Worm (Caenorhabditis elegans) whole organism, young adult: ENCODE measurements around the gene K08F11.1.
A peak's percentile ranks its signal among the peaks of the same experiment; 100 is the strongest.

Experiments
- B0261.1 ChIP-seq: sonication (generic microtip); optimal IDR thresholded peaks from 2 replicates; lab custom pipeline; 2016; ENCODE audit warnings: mild to moderate bottlenecking, missing genetic modification characterization, moderate library complexity, missing compliant biosample characterization
- B0336.3 ChIP-seq: fragments of 200-800 bp; sonication (Bioruptor generic); IDR thresholded peaks from 2 replicates; pipeline ENCODE4 v1.3.6; 2022; ENCODE audit warnings: missing genetic modification characterization, missing compliant biosample characterization
- C06A6.2 ChIP-seq: fragments of 200-800 bp; sonication (Bioruptor generic); conservative IDR thresholded peaks from 2 replicates; pipeline ENCODE4 v1.3.6; 2022; ENCODE audit warnings: missing genetic modification characterization, missing compliant biosample characterization
- C17E4.6 ChIP-seq: fragments of 200-800 bp; sonication (Bioruptor generic); IDR thresholded peaks from 2 replicates; pipeline ENCODE4 v1.3.6; 2022; ENCODE audit warnings: missing genetic modification reagents, missing genetic modification characterization, missing compliant biosample characterization
- F39B2.1 ChIP-seq: fragments of 200-800 bp; sonication (Bioruptor generic); IDR thresholded peaks from 2 replicates; pipeline ENCODE4 v1.3.6; 2022; ENCODE audit warnings: missing genetic modification reagents, missing genetic modification characterization, missing compliant biosample characterization
- F49E8.2 ChIP-seq: sonication (generic microtip); optimal IDR thresholded peaks from 3 replicates; lab custom pipeline; 2017; ENCODE audit warnings: missing genetic modification characterization, mild to moderate bottlenecking, missing compliant biosample characterization, antibody characterized with exemption, moderate library complexity; ENCODE audit not compliant: insufficient read depth
- F52B5.7 ChIP-seq: sonication (generic microtip); optimal IDR thresholded peaks from 2 replicates; lab custom pipeline; 2016; ENCODE audit warnings: mild to moderate bottlenecking, missing genetic modification characterization, missing compliant biosample characterization
- F55B11.4 ChIP-seq: sonication (generic microtip); optimal IDR thresholded peaks from 2 replicates; lab custom pipeline; 2016; ENCODE audit warnings: missing compliant biosample characterization, missing genetic modification characterization, borderline replicate concordance; ENCODE audit not compliant: insufficient read depth
- F57A8.1 ChIP-seq: fragments of 200-800 bp; sonication (Bioruptor generic); optimal IDR thresholded peaks from 2 replicates; lab custom pipeline; 2018; ENCODE audit warnings: mild to moderate bottlenecking, missing genetic modification characterization, moderate library complexity, missing compliant biosample characterization
- K11D2.4 ChIP-seq: fragments of 200-800 bp; sonication (Bioruptor generic); IDR thresholded peaks from 2 replicates; pipeline ENCODE4 v1.3.6; 2022; ENCODE audit warnings: missing genetic modification reagents, missing genetic modification characterization, missing compliant biosample characterization
- K12H6.12 ChIP-seq: fragments of 200-800 bp; sonication (Bioruptor generic); optimal IDR thresholded peaks from 2 replicates; lab custom pipeline; 2018; ENCODE audit warnings: mild to moderate bottlenecking, missing genetic modification characterization, missing compliant biosample characterization
- Y95B8A.8 ChIP-seq: fragments of 200-800 bp; sonication (Bioruptor generic); IDR thresholded peaks from 2 replicates; pipeline ENCODE4 v1.3.6; 2022; ENCODE audit warnings: missing genetic modification reagents, missing genetic modification characterization, missing compliant biosample characterization
- athp-1 ChIP-seq: sonication (generic microtip); optimal IDR thresholded peaks from 2 replicates; lab custom pipeline; 2017; ENCODE audit warnings: mild to moderate bottlenecking, missing genetic modification characterization, missing compliant biosample characterization
- attf-5 ChIP-seq: fragments of 200-800 bp; sonication (Bioruptor generic); optimal IDR thresholded peaks from 2 replicates; lab custom pipeline; 2018; ENCODE audit warnings: mild to moderate bottlenecking, missing genetic modification characterization, missing compliant biosample characterization
- attf-6 ChIP-seq: fragments of 200-800 bp; sonication (Bioruptor generic); IDR thresholded peaks from 2 replicates; pipeline ENCODE4 v1.3.6; 2022; ENCODE audit warnings: missing genetic modification reagents, missing genetic modification characterization, missing compliant biosample characterization
- bed-2 ChIP-seq: fragments of 200-800 bp; sonication (Bioruptor generic); IDR thresholded peaks from 2 replicates; pipeline ENCODE4 v1.3.6; 2022; ENCODE audit warnings: missing genetic modification reagents, missing genetic modification characterization, missing compliant biosample characterization
- ceh-27 ChIP-seq: fragments of 200-800 bp; sonication (Bioruptor generic); optimal IDR thresholded peaks from 2 replicates; lab custom pipeline; 2018; ENCODE audit warnings: mild to moderate bottlenecking, missing genetic modification characterization, moderate library complexity, missing compliant biosample characterization
- ceh-58 ChIP-seq: fragments of 200-800 bp; sonication (Bioruptor generic); IDR thresholded peaks from 2 replicates; pipeline ENCODE4 v1.3.6; 2022; ENCODE audit warnings: missing genetic modification characterization, missing compliant biosample characterization
- egl-18 ChIP-seq: fragments of 200-800 bp; sonication (Bioruptor generic); IDR thresholded peaks from 2 replicates; pipeline ENCODE4 v1.3.6; 2022; ENCODE audit warnings: missing genetic modification reagents, missing genetic modification characterization, missing compliant biosample characterization
- egl-44 ChIP-seq: fragments of 200-800 bp; sonication (Bioruptor generic); IDR thresholded peaks from 2 replicates; pipeline ENCODE4 v1.3.6; 2022; ENCODE audit warnings: missing genetic modification reagents, missing genetic modification characterization, missing compliant biosample characterization
- egrh-3 ChIP-seq: fragments of 200-800 bp; sonication (Bioruptor generic); IDR thresholded peaks from 2 replicates; pipeline ENCODE4 v1.3.6; 2022; ENCODE audit warnings: missing genetic modification reagents, missing genetic modification characterization, missing compliant biosample characterization
- ekl-4 ChIP-seq: fragments of 200-800 bp; sonication (Bioruptor generic); IDR thresholded peaks from 2 replicates; pipeline ENCODE4 v1.3.6; 2022; ENCODE audit warnings: missing genetic modification reagents, missing genetic modification characterization, missing compliant biosample characterization
- ets-4 ChIP-seq: fragments of 200-800 bp; sonication (Bioruptor generic); optimal IDR thresholded peaks from 2 replicates; lab custom pipeline; 2018; ENCODE audit warnings: mild to moderate bottlenecking, missing genetic modification characterization, missing compliant biosample characterization
- hlh-12 ChIP-seq: sonication (generic microtip); optimal IDR thresholded peaks from 2 replicates; lab custom pipeline; 2016; ENCODE audit warnings: missing genetic modification characterization, missing compliant biosample characterization
- hsf-1 ChIP-seq: fragments of 200-800 bp; sonication (Bioruptor generic); IDR thresholded peaks from 2 replicates; pipeline ENCODE4 v1.3.6; 2022; ENCODE audit warnings: missing genetic modification reagents, missing genetic modification characterization, missing compliant biosample characterization
- let-607 ChIP-seq, 2 experiments: fragments of 200-800 bp in 1 of 2; sonication (Bioruptor generic) in 1 of 2; sonication (generic microtip) in 1 of 2; optimal IDR thresholded peaks; 2 replicates each; lab custom pipeline; 2016 to 2018; ENCODE audit warnings: mild to moderate bottlenecking in 2 of 2, missing compliant biosample characterization in 2 of 2, missing genetic modification characterization in 2 of 2, moderate library complexity in 2 of 2, missing genotype in 1 of 2
- lin-26 ChIP-seq: fragments of 200-800 bp; sonication (Bioruptor generic); IDR thresholded peaks from 2 replicates; pipeline ENCODE4 v1.3.6; 2022; ENCODE audit warnings: missing genetic modification reagents, missing genetic modification characterization, missing compliant biosample characterization
- lin-35 ChIP-seq, 3 experiments: fragments of 150-350 bp in 2 of 3; sonication (generic microtip) in 1 of 3; optimal IDR thresholded peaks; 2 replicates each; lab custom pipeline; 2014 to 2018; ENCODE audit warnings: missing biosample characterization in 3 of 3, missing genetic modification characterization in 3 of 3, missing genetic modification reagents in 3 of 3
- lin-40 ChIP-seq: sonication (generic microtip); optimal IDR thresholded peaks from 2 replicates; lab custom pipeline; 2016; ENCODE audit warnings: missing genetic modification characterization, mild to moderate bottlenecking, missing compliant biosample characterization, missing genotype, missing genetic modification reagents
- lir-1 ChIP-seq: fragments of 200-800 bp; sonication (Bioruptor generic); conservative IDR thresholded peaks from 2 replicates; pipeline ENCODE4 v1.3.6; 2022; ENCODE audit warnings: missing genetic modification reagents, missing genetic modification characterization, missing compliant biosample characterization
- lsl-1 ChIP-seq: fragments of 200-800 bp; sonication (Bioruptor generic); optimal IDR thresholded peaks from 2 replicates; lab custom pipeline; 2018; ENCODE audit warnings: mild to moderate bottlenecking, missing genetic modification characterization, moderate library complexity, missing compliant biosample characterization
- madf-10 ChIP-seq: sonication (generic microtip); optimal IDR thresholded peaks from 2 replicates; lab custom pipeline; 2016; ENCODE audit warnings: mild to moderate bottlenecking, missing genetic modification characterization, missing compliant biosample characterization
- madf-3 ChIP-seq: fragments of 200-800 bp; sonication (Bioruptor generic); IDR thresholded peaks from 2 replicates; pipeline ENCODE4 v1.3.6; 2022; ENCODE audit warnings: missing genetic modification reagents, missing genetic modification characterization, missing compliant biosample characterization
- madf-6 ChIP-seq: fragments of 200-800 bp; sonication (Bioruptor generic); IDR thresholded peaks from 2 replicates; pipeline ENCODE4 v1.3.6; 2022; ENCODE audit warnings: missing genetic modification reagents, missing genetic modification characterization, missing compliant biosample characterization
- mes-4 ChIP-seq: sonication (generic microtip); optimal IDR thresholded peaks from 2 replicates; lab custom pipeline; 2016; ENCODE audit warnings: missing genotype, missing genetic modification characterization, missing compliant biosample characterization
- nfya-2 ChIP-seq: fragments of 200-800 bp; sonication (Bioruptor generic); IDR thresholded peaks from 2 replicates; pipeline ENCODE4 v1.3.6; 2022; ENCODE audit warnings: missing genetic modification reagents, missing genetic modification characterization, missing compliant biosample characterization
- nfyb-1 ChIP-seq: fragments of 200-800 bp; sonication (Bioruptor generic); IDR thresholded peaks from 2 replicates; pipeline ENCODE4 v1.3.6; 2022; ENCODE audit warnings: missing genetic modification reagents, missing genetic modification characterization, missing compliant biosample characterization
- nhr-179 ChIP-seq: sonication (generic microtip); optimal IDR thresholded peaks from 2 replicates; lab custom pipeline; 2016; ENCODE audit warnings: mild to moderate bottlenecking, missing genetic modification characterization, missing compliant biosample characterization
- repo-1 ChIP-seq: sonication (generic microtip); optimal IDR thresholded peaks from 2 replicates; lab custom pipeline; 2017; ENCODE audit warnings: mild to moderate bottlenecking, missing genetic modification characterization, missing compliant biosample characterization
- sdz-38 ChIP-seq: sonication (generic microtip); optimal IDR thresholded peaks from 2 replicates; lab custom pipeline; 2016; ENCODE audit warnings: missing genotype, missing genetic modification characterization, missing compliant biosample characterization
- snpc-1.3 ChIP-seq: sonication (generic microtip); optimal IDR thresholded peaks from 2 replicates; lab custom pipeline; 2017; ENCODE audit warnings: missing genetic modification characterization, mild to moderate bottlenecking, missing compliant biosample characterization, antibody characterized with exemption, moderate library complexity, missing genotype, missing genetic modification reagents; ENCODE audit not compliant: insufficient read depth
- somi-1 ChIP-seq: fragments of 200-800 bp; sonication (Bioruptor generic); optimal IDR thresholded peaks from 2 replicates; lab custom pipeline; 2018; ENCODE audit warnings: mild to moderate bottlenecking, missing genetic modification characterization, missing compliant biosample characterization
- sptf-2 ChIP-seq: fragments of 200-800 bp; sonication (Bioruptor generic); optimal IDR thresholded peaks from 2 replicates; lab custom pipeline; 2018; ENCODE audit warnings: mild to moderate bottlenecking, missing genetic modification characterization, missing compliant biosample characterization
- tbp1 ChIP-seq: fragments of 200-800 bp; sonication (Bioruptor generic); optimal IDR thresholded peaks from 2 replicates; lab custom pipeline; 2018; ENCODE audit warnings: mild to moderate bottlenecking, missing genetic modification characterization, missing compliant biosample characterization
- tbx-9 ChIP-seq: sonication (generic microtip); optimal IDR thresholded peaks from 2 replicates; lab custom pipeline; 2016; ENCODE audit warnings: borderline replicate concordance, missing genetic modification characterization, inconsistent platforms, missing compliant biosample characterization
- zfh-2 ChIP-seq: fragments of 200-800 bp; sonication (Bioruptor generic); conservative IDR thresholded peaks from 2 replicates; pipeline ENCODE4 v1.3.6; 2022; ENCODE audit warnings: missing genetic modification reagents, missing genetic modification characterization, missing compliant biosample characterization
- ztf-18 ChIP-seq: sonication (generic microtip); optimal IDR thresholded peaks from 2 replicates; lab custom pipeline; 2016; ENCODE audit warnings: missing genotype, mild to moderate bottlenecking, missing genetic modification characterization, missing compliant biosample characterization
- ztf-25 ChIP-seq: fragments of 200-800 bp; sonication (Bioruptor generic); IDR thresholded peaks from 2 replicates; pipeline ENCODE4 v1.3.6; 2022; ENCODE audit warnings: missing genetic modification reagents, missing genetic modification characterization, missing compliant biosample characterization

The K08F11.1 gene

ce11 chrIV:4705182-4705581 is 19.5 kb upstream of the K08F11.1 start (continued):
- TF ChIP-seq F52B5.7 (tag; lab: Kevin White, UChicago): no peak
- TF ChIP-seq hlh-12 (tag; lab: Kevin White, UChicago): no peak
- peak; percentile 64 for TF ChIP-seq lin-40
- TF ChIP-seq snpc-1.3 (tag; lab: Kevin White, UChicago): no peak
- peak; percentile 21 for TF ChIP-seq repo-1 (tag; lab: Kevin White, UChicago)
- TF ChIP-seq ekl-4 (GFP tag; lab: Robert Waterston, UW): no peak
- TF ChIP-seq sdz-38 (tag; lab: Kevin White, UChicago): no peak
- TF ChIP-seq ztf-25 (GFP tag; lab: Robert Waterston, UW): no peak
- TF ChIP-seq madf-3 (GFP tag; lab: Robert Waterston, UW): peak; percentile 26; the same call in 1 of the 2 replicates
- peak; percentile 25 for TF ChIP-seq sptf-2
- TF ChIP-seq egl-44 (GFP tag; lab: Robert Waterston, UW): 0 out of 2 replicates have a peak, but pooled peaks have one; percentile 25
- peak; percentile 27 for TF ChIP-seq tbp1
- TF ChIP-seq B0336.3 (GFP tag; lab: Robert Waterston, UW): peak; percentile 43; the same call in 1 of the 2 replicates
- peak; percentile 93 for TF ChIP-seq attf-5
- peak; percentile 28 for TF ChIP-seq ceh-27 (GFP tag; lab: Kevin White, UChicago)
- TF ChIP-seq madf-6: no peak
- TF ChIP-seq C17E4.6: 0 out of 2 replicates have a peak, but pooled peaks have one; percentile 19
- no peak for TF ChIP-seq egl-18 (GFP tag; lab: Robert Waterston, UW)
- no peak for TF ChIP-seq attf-6 (GFP tag; lab: Robert Waterston, UW)
- no peak for TF ChIP-seq athp-1 (tag; lab: Kevin White, UChicago)
- TF ChIP-seq B0261.1 (tag; lab: Kevin White, UChicago): no peak
- no peak for TF ChIP-seq tbx-9 (tag; lab: Kevin White, UChicago)
- TF ChIP-seq nhr-179 (tag; lab: Kevin White, UChicago): no peak
- TF ChIP-seq mes-4 (tag; lab: Kevin White, UChicago): no peak
- no peak for TF ChIP-seq bed-2
- peak; percentile 19 for TF ChIP-seq madf-10
- no peak for TF ChIP-seq C06A6.2 (GFP tag; lab: Robert Waterston, UW)
- TF ChIP-seq F39B2.1 (GFP tag; lab: Robert Waterston, UW): no peak
- 0 out of 2 replicates have a peak, but pooled peaks have one; percentile 15 for TF ChIP-seq hsf-1 (GFP tag; lab: Robert Waterston, UW)
- TF ChIP-seq lin-35 (GFP tag; optimal IDR thresholded peaks at IDR 0.05; lab: Kevin White, UChicago): peak in 1 of 3 experiments; percentile 28
- TF ChIP-seq ztf-18: peak; percentile 72
- no peak for TF ChIP-seq nfya-2 (GFP tag; lab: Robert Waterston, UW)
- TF ChIP-seq lsl-1 (GFP tag; lab: Kevin White, UChicago): no peak
- 0 out of 2 replicates have a peak, but pooled peaks have one; percentile 37 for TF ChIP-seq Y95B8A.8 (GFP tag; lab: Robert Waterston, UW)
- TF ChIP-seq ceh-58 (GFP tag; lab: Robert Waterston, UW): no peak
- no peak for TF ChIP-seq F57A8.1 (GFP tag; lab: Kevin White, UChicago)
- TF ChIP-seq F55B11.4: no peak
- TF ChIP-seq zfh-2 (GFP tag; lab: Robert Waterston, UW): peak; percentile 97
- TF ChIP-seq egrh-3 (GFP tag; lab: Robert Waterston, UW): peak; percentile 50; the same call in 1 of the 2 replicates
- peak in 1 of 2 experiments; percentile 27 for TF ChIP-seq let-607 (tag; optimal IDR thresholded peaks at IDR 0.05; lab: Kevin White, UChicago)
- peak; percentile 77 for TF ChIP-seq K12H6.12 (tag; lab: Kevin White, UChicago)
- TF ChIP-seq F49E8.2 (tag; lab: Kevin White, UChicago): no peak
- peak; percentile 63; the same call in 1 of the 2 replicates for TF ChIP-seq lin-26 (GFP tag; lab: Robert Waterston, UW)
- TF ChIP-seq ets-4 (GFP tag; lab: Kevin White, UChicago): peak; percentile 71
- no peak for TF ChIP-seq lir-1
- TF ChIP-seq nfyb-1: peak; percentile 59; the same call in 1 of the 2 replicates
- TF ChIP-seq somi-1 (GFP tag; lab: Kevin White, UChicago): no peak
- peak; percentile 57; the same call in 1 of the 2 replicates for TF ChIP-seq K11D2.4 (GFP tag; lab: Robert Waterston, UW)
